Worm (Caenorhabditis elegans) whole organism, dauer: Measurements from ENCODE around the gene D1086.8.
"Not testable (repeated sequence)": the region's sequence is repeated elsewhere in the genome, so short reads cannot be mapped to it uniquely, and the experiment has no call there.

Experiments
- unc-62 ChIP-seq: sonication (generic microtip); optimal IDR thresholded peaks from 2 replicates; lab custom pipeline; 2017; ENCODE audit warnings: missing biosample characterization, missing genetic modification reagents, missing genetic modification characterization

Gene D1086.8

ce11 chrV:14137766-14138165 lies 43.9 kb downstream of the D1086.8 start, which contains the start of gene AH10.4:
AH10.4 (minus strand) TSS chrV:14137866.
- TF ChIP-seq unc-62 (GFP tag; lab: Kevin White, UChicago), result not testable (repeated sequence)

ce11 chrV:14139252-14140100 lies 45.6 kb downstream of the D1086.8 start:
- no peak for TF ChIP-seq unc-62 (GFP tag; lab: Kevin White, UChicago)

- no peak for TF ChIP-seq unc-62 (GFP tag; lab: Kevin White, UChicago)
Observed at ce11 chrV:14140733-14141132, 46.8 kb downstream of the D1086.8 start.

ce11 chrV:14141846-14142245 lies 47.9 kb downstream of the D1086.8 start:
- no peak for TF ChIP-seq unc-62 (GFP tag; lab: Kevin White, UChicago)

ce11 chrV:14143634-14144033 lies 49.7 kb downstream of the D1086.8 start:
- no peak for TF ChIP-seq unc-62 (GFP tag; lab: Kevin White, UChicago)

- no peak for TF ChIP-seq unc-62 (GFP tag; lab: Kevin White, UChicago)
Observed at ce11 chrV:14145267-14145666, 51.4 kb downstream of the D1086.8 start, which contains the start of gene par-1. par-1 (minus strand) TSS chrV:14145367.

ce11 chrV:14146199-14146598 lies 52.3 kb downstream of the D1086.8 start, which contains the start of gene acs-10:
acs-10 (plus strand) TSS chrV:14146499.
- no peak for TF ChIP-seq unc-62 (GFP tag; lab: Kevin White, UChicago)
